Fruit fly (Drosophila melanogaster): ENCODE results near the gene exex.

exex gene

dm6 chr3L:7961973-7962753 is 14.2 kb downstream of the exex start:
- TF ChIP-seq lola (GFP tag; optimal IDR thresholded peaks at IDR 0.05), result no peak
- TF ChIP-seq Rel (GFP tag; optimal IDR thresholded peaks at IDR 0.05), result no peak
- TF ChIP-seq Rel (tag; optimal IDR thresholded peaks at IDR 0.05), result peak; percentile 1

DNA sequence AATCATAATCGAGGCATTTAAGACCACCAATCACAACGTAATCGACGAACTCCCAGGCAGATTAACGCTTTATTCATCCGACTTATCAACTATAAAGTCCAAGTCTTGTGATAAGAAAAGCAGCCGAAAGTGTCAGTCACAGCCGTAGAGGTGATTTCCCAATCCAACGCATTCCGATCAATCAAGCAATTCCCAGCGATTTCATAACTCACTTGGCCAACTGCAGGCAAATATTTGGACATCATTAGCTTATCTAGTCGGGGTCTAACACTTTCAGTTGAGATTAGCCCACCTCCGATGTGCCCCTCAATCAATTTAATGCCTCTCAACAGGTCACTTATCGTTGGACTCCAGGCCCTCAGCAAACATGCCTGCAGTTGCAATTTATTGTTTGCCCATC is 15.0 kb downstream of the exex start:
- TF ChIP-seq psq (GFP tag; optimal IDR thresholded peaks at IDR 0.05), result no peak
- no peak for TF ChIP-seq br (GFP tag; optimal IDR thresholded peaks at IDR 0.05)
- no peak for TF ChIP-seq Vsx2 (GFP tag; optimal IDR thresholded peaks at IDR 0.05; ENCODE audit: partially characterized antibody)
- no peak for TF ChIP-seq Jra (GFP tag; optimal IDR thresholded peaks at IDR 0.05)
- TF ChIP-seq HLH106 (tag; optimal IDR thresholded peaks at IDR 0.05), result no peak
- TF ChIP-seq Dif (GFP tag; optimal IDR thresholded peaks at IDR 0.05; ENCODE audit: partially characterized antibody), result no peak

DNA sequence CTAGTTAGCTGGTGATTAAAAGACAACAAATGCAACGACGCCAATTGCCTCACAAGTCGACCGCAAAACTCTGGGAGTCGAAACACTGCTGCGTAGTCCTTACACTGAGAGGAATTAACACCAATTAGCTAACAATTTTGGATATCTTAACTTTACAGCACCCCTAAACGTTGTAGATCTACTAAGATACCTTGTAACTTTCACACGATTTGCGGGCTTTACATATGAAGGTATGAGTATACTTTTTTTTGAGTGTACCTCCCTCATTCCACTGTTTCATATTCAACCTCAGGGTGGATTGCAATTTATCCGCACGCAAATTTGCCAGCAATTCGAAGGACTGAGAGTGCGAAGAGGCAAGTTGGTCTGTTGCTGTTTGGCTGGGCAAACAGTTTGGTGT is 15.6 kb downstream of the exex start:
- TF ChIP-seq tai (GFP tag; optimal IDR thresholded peaks at IDR 0.05) (no peak), Hr83 (GFP tag; optimal IDR thresholded peaks at IDR 0.05; ENCODE audit: poor library complexity, severe bottlenecking) (no peak)

- TF ChIP-seq fru (GFP tag; optimal IDR thresholded peaks at IDR 0.05) (no peak), Sp1 (GFP tag; optimal IDR thresholded peaks at IDR 0.05) (no peak), pan (optimal IDR thresholded peaks at IDR 0.05) (no peak), dmrt93B (GFP tag; optimal IDR thresholded peaks at IDR 0.05) (no peak), CG32264 (GFP tag; optimal IDR thresholded peaks at IDR 0.05) (no peak), tai (GFP tag; optimal IDR thresholded peaks at IDR 0.05) (no peak), Dif (GFP tag; optimal IDR thresholded peaks at IDR 0.05; ENCODE audit: partially characterized antibody) (no peak), CrebA (GFP tag; optimal IDR thresholded peaks at IDR 0.05; ENCODE audit: borderline replicate concordance) (no peak), Vsx2 (GFP tag; optimal IDR thresholded peaks at IDR 0.05; ENCODE audit: partially characterized antibody) (no peak), Jra (GFP tag; optimal IDR thresholded peaks at IDR 0.05) (no peak), Abd-B (GFP tag; optimal IDR thresholded peaks at IDR 0.05) (no peak), ey (GFP tag; optimal IDR thresholded peaks at IDR 0.05) (no peak), Rel (GFP tag; optimal IDR thresholded peaks at IDR 0.05) (no peak), Rel (tag; optimal IDR thresholded peaks at IDR 0.05) (no peak), lola (GFP tag; optimal IDR thresholded peaks at IDR 0.05) (no peak), Myc (optimal IDR thresholded peaks at IDR 0.05) (no peak), Hnf4 (GFP tag; optimal IDR thresholded peaks at IDR 0.05) (no peak), psq (GFP tag; optimal IDR thresholded peaks at IDR 0.05) (no peak), OdsH (GFP tag; optimal IDR thresholded peaks at IDR 0.05) (no peak), foxo (GFP tag; optimal IDR thresholded peaks at IDR 0.05) (no peak)
These were observed 19.2 kb downstream of the exex start for dm6 chr3L:7967203-7967602.

DNA sequence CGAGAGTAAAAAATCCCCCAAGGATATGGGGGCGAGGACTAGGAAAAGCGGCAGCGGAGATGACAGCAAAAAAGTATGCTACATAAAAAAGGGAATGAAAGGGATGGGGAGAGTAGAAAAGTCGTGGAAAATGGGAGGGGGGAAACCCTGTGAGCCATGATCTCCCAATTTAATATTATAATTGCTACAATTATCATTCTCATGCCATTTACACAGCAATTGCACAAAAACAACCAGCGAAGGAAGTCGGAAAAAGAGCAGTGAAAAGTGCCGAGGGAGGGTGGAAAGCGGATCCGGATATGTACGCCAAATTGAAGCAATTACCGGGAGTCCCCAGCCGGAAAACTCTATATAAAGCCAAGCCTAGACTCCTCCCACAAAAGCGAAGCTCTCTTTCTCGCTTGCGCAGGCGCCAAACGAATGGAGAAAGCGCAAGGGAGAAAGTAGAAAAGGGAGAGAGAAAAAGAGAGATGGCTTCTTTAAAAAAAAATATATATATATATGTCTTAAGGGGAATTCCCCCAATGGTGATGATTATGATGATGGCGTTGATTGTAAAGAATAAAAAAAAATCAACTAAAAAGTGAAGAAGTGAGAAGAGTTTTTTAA is 20.5 kb downstream of the exex start:
- TF ChIP-seq woc (GFP tag; optimal IDR thresholded peaks at IDR 0.05) (no peak), Rel (GFP tag; optimal IDR thresholded peaks at IDR 0.05) (no peak), Rel (tag; optimal IDR thresholded peaks at IDR 0.05) (peak; percentile 29)

DNA sequence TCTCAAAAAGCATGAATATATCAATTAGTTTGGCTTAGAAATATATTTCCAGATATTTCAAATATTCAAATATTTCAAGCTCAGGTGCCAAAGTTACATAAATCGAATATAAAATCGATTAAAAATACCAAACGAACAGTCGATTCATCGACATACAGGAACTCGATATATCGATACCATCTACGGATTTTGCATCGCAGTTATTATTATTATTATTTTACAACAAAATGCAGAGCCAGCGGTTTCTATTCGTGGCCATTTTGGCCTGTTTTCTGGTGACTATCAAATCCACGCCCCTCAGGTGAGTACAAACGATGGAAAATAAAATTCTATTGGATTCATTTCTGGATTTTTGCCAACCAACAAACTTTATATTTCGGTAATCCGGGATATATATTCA is 22.5 kb downstream of the exex start, which contains the start of gene RNaseX25:
Gene RNaseX25 (plus strand): TSS at position 147 of the 400 bp plus-strand sequence.
- peak; percentile 13 for TF ChIP-seq sage (GFP tag; optimal IDR thresholded peaks at IDR 0.05)
- no peak for TF ChIP-seq HLH106 (tag; optimal IDR thresholded peaks at IDR 0.05)
- no peak for TF ChIP-seq Dif (GFP tag; optimal IDR thresholded peaks at IDR 0.05; ENCODE audit: partially characterized antibody)
- TF ChIP-seq br (GFP tag; optimal IDR thresholded peaks at IDR 0.05), result no peak

- TF ChIP-seq Rel (GFP tag; optimal IDR thresholded peaks at IDR 0.05), result no peak
- peak; percentile 23 for TF ChIP-seq Rel (tag; optimal IDR thresholded peaks at IDR 0.05)
- TF ChIP-seq Mio (GFP tag; optimal IDR thresholded peaks at IDR 0.05), result no peak
These were observed 26.8 kb downstream of the exex start, which contains the start of gene CG8042 for dm6 chr3L:7974671-7975281. TSS of gene CG8042 (minus strand) at chr3L:7974991.
